Worm (Caenorhabditis elegans) whole organism, L4/young adult: ENCODE data around the gene Y38C1AA.6.

ENCODE experiments used
- W03F9.2 ChIP-seq: fragments of 150-350 bp; optimal IDR thresholded peaks from 2 replicates; lab custom pipeline; 2014; ENCODE audit warnings: missing biosample characterization, missing genetic modification characterization
- dao-5 ChIP-seq: sonication (generic microtip); optimal IDR thresholded peaks from 2 replicates; lab custom pipeline; 2016; ENCODE audit warnings: missing genotype, missing genetic modification characterization, moderate library complexity, missing compliant biosample characterization
- him-1 ChIP-seq: sonication (generic microtip); optimal IDR thresholded peaks from 2 replicates; lab custom pipeline; 2016; ENCODE audit warnings: missing genotype, missing genetic modification reagents, missing genetic modification characterization, missing compliant biosample characterization

- TF ChIP-seq W03F9.2 (tag; lab: Kevin White, UChicago), result no peak
- TF ChIP-seq him-1 (tag; lab: Kevin White, UChicago), result no peak
- no peak for TF ChIP-seq dao-5 (tag; lab: Kevin White, UChicago)
These were observed 12.8 kb upstream of the Y38C1AA.6 start for ce11 chrIV:149794-150193.
